Comparison of ENCODE assay signal across 1 fruit fly cellular context in genomic region chr3L:4380231-4380645, dm6.
A peak's percentile ranks its signal among the peaks of the same experiment; 100 is the strongest.
TF ChIP-seq lines count a peak whose summit lies in the region.

Gene DopEcR (minus strand): TSS chr3L:4380387.

TF ChIP-seq in whole organism, embryonic, 481 proteins besides CTCF, POLR2A, EP300 and RAD21 (continued from another document and continues in another):
- TF ChIP-seq CG9932 (GFP tag; IDR thresholded peaks at IDR 0.05; lab: Robert Waterston, UW) (peak; percentile 9; the same call in 1 of the 2 replicates), CkIIα-i1 (GFP tag; IDR thresholded peaks at IDR 0.05; lab: Robert Waterston, UW) (no peak), CG6813 (GFP tag; optimal IDR thresholded peaks at IDR 0.05; lab: Kevin White, UChicago) (peak; percentile 22), fru (optimal IDR thresholded peaks at IDR 0.05; lab: Kevin White, UChicago) (no peak), ase (GFP tag; IDR thresholded peaks at IDR 0.05; lab: Robert Waterston, UW) (no peak), CG11247 (GFP tag; IDR thresholded peaks at IDR 0.05; lab: Robert Waterston, UW) (no peak), Tbp (GFP tag; optimal IDR thresholded peaks at IDR 0.05; lab: Kevin White, UChicago) (no peak), Hr3 (GFP tag; optimal IDR thresholded peaks at IDR 0.05; lab: Kevin White, UChicago) (no peak), CG3995 (GFP tag; optimal IDR thresholded peaks at IDR 0.05; lab: Kevin White, UChicago) (no peak), unc-4 (GFP tag; IDR thresholded peaks at IDR 0.05; lab: Robert Waterston, UW; ENCODE audit: partially characterized antibody) (no peak), Ets97D (GFP tag; optimal IDR thresholded peaks at IDR 0.05; lab: Kevin White, UChicago) (peak; percentile 61), stwl (tag; optimal IDR thresholded peaks at IDR 0.05; lab: Kevin White, UChicago) (no peak), dmrt11E (tag; optimal IDR thresholded peaks at IDR 0.05; lab: Kevin White, UChicago) (no peak), CG4854 (GFP tag; optimal IDR thresholded peaks at IDR 0.05; lab: Kevin White, UChicago) (no peak), tup (GFP tag; optimal IDR thresholded peaks at IDR 0.05; lab: Kevin White, UChicago) (no peak), sob (GFP tag; IDR thresholded peaks at IDR 0.05; lab: Robert Waterston, UW) (no peak; the same call in 1 of the 2 replicates), bbx (GFP tag; IDR thresholded peaks at IDR 0.05; lab: Robert Waterston, UW; ENCODE audit: partially characterized antibody) (peak; percentile 44; the same call in 1 of the 2 replicates), CG10147 (GFP tag; optimal IDR thresholded peaks at IDR 0.05; lab: Kevin White, UChicago) (peak; percentile 33), Dip2 (GFP tag; IDR thresholded peaks at IDR 0.05; lab: Robert Waterston, UW) (no peak), Gug (GFP tag; IDR thresholded peaks at IDR 0.05; lab: Robert Waterston, UW) (no peak), Pdp1 (GFP tag; optimal IDR thresholded peaks at IDR 0.05; lab: Kevin White, UChicago) (no peak), CG5953 (GFP tag; IDR thresholded peaks at IDR 0.05; lab: Robert Waterston, UW) (no peak), Six4 (GFP tag; optimal IDR thresholded peaks at IDR 0.05; lab: Kevin White, UChicago) (no peak), BtbVII (GFP tag; optimal IDR thresholded peaks at IDR 0.05; lab: Kevin White, UChicago) (peak; percentile 38), trem (tag; optimal IDR thresholded peaks at IDR 0.05; lab: Kevin White, UChicago) (peak; percentile 23), CG10431 (GFP tag; optimal IDR thresholded peaks at IDR 0.05; lab: Kevin White, UChicago) (peak; percentile 24), CG34224 (GFP tag; IDR thresholded peaks at IDR 0.05; lab: Robert Waterston, UW; ENCODE audit: partially characterized antibody) (no peak), esg (GFP tag; conservative IDR thresholded peaks at IDR 0.05; lab: Robert Waterston, UW) (no peak), CG1529 (GFP tag; optimal IDR thresholded peaks at IDR 0.05; lab: Kevin White, UChicago) (peak; percentile 9), tgo (GFP tag; IDR thresholded peaks at IDR 0.05; lab: Robert Waterston, UW) (no peak), HLHmδ (GFP tag; optimal IDR thresholded peaks at IDR 0.05; lab: Kevin White, UChicago) (peak; percentile 24), Side (GFP tag; optimal IDR thresholded peaks at IDR 0.05; lab: Kevin White, UChicago) (no peak), lilli (GFP tag; optimal IDR thresholded peaks at IDR 0.05; lab: Kevin White, UChicago) (no peak), CG1603 (tag; optimal IDR thresholded peaks at IDR 0.05; lab: Kevin White, UChicago) (peak; percentile 19), CG11456 (GFP tag; IDR thresholded peaks at IDR 0.05; lab: Robert Waterston, UW) (no peak), Rfx (GFP tag; IDR thresholded peaks at IDR 0.05; lab: Robert Waterston, UW) (peak; percentile 42), CG1647 (GFP tag; optimal IDR thresholded peaks at IDR 0.05; lab: Kevin White, UChicago) (no peak), sens-2 (GFP tag; IDR thresholded peaks at IDR 0.05; lab: Robert Waterston, UW) (0 out of 2 replicates have a peak, but pooled peaks have one; percentile 13), Ssrp (tag; optimal IDR thresholded peaks at IDR 0.05; lab: Kevin White, UChicago) (no peak), CG14667 (GFP tag; IDR thresholded peaks at IDR 0.05; lab: Robert Waterston, UW) (no peak), abd-A (tag; optimal IDR thresholded peaks at IDR 0.05; lab: Kevin White, UChicago) (no peak), amos (GFP tag; IDR thresholded peaks at IDR 0.05; lab: Robert Waterston, UW; ENCODE audit: partially characterized antibody) (no peak), Poxn (GFP tag; IDR thresholded peaks at IDR 0.05; lab: Robert Waterston, UW) (no peak), CG4424 (GFP tag; optimal IDR thresholded peaks at IDR 0.05; lab: Kevin White, UChicago) (no peak), Atf-2 (GFP tag; optimal IDR thresholded peaks at IDR 0.05; lab: Kevin White, UChicago) (no peak), MTF-1 (GFP tag; optimal IDR thresholded peaks at IDR 0.05; lab: Kevin White, UChicago; ENCODE audit: borderline replicate concordance) (peak; percentile 51), dmrt99B (tag; optimal IDR thresholded peaks at IDR 0.05; lab: Kevin White, UChicago) (peak; percentile 22), zen (tag; optimal IDR thresholded peaks at IDR 0.05; lab: Kevin White, UChicago) (no peak), gem (tag; optimal IDR thresholded peaks at IDR 0.05; lab: Kevin White, UChicago) (no peak), CG15514 (GFP tag; optimal IDR thresholded peaks at IDR 0.05; lab: Kevin White, UChicago) (peak; percentile 31), CrebB (tag; optimal IDR thresholded peaks at IDR 0.05; lab: Kevin White, UChicago) (no peak), CG15269 (tag; optimal IDR thresholded peaks at IDR 0.05; lab: Kevin White, UChicago) (no peak), gsb (GFP tag; IDR thresholded peaks at IDR 0.05; lab: Robert Waterston, UW) (no peak), salm (tag; optimal IDR thresholded peaks at IDR 0.05; lab: Kevin White, UChicago) (peak; percentile 25), stc (GFP tag; IDR thresholded peaks at IDR 0.05; lab: Robert Waterston, UW) (peak; percentile 22; the same call in 1 of the 2 replicates), Hsf (GFP tag; optimal IDR thresholded peaks at IDR 0.05; lab: Kevin White, UChicago) (no peak), nerfin-2 (GFP tag; IDR thresholded peaks at IDR 0.05; lab: Robert Waterston, UW; ENCODE audit: partially characterized antibody) (no peak), CG9609 (GFP tag; optimal IDR thresholded peaks at IDR 0.05; lab: Kevin White, UChicago) (no peak), fd3F (GFP tag; optimal IDR thresholded peaks at IDR 0.05; lab: Kevin White, UChicago) (no peak), CG17612 (GFP tag; IDR thresholded peaks at IDR 0.05; lab: Robert Waterston, UW) (no peak), wek (GFP tag; optimal IDR thresholded peaks at IDR 0.05; lab: Kevin White, UChicago) (peak; percentile 42), tio (GFP tag; optimal IDR thresholded peaks at IDR 0.05; lab: Kevin White, UChicago) (no peak), jumu (GFP tag; optimal IDR thresholded peaks at IDR 0.05; lab: Kevin White, UChicago) (no peak), Trl (optimal IDR thresholded peaks at IDR 0.05; lab: Kevin White, UChicago) (peak; percentile 84 to 90), Trl (GFP tag; optimal IDR thresholded peaks at IDR 0.05; lab: Kevin White, UChicago) (peak; percentile 59), Lpt (GFP tag; optimal IDR thresholded peaks at IDR 0.05; lab: Kevin White, UChicago) (no peak), bigmax (GFP tag; optimal IDR thresholded peaks at IDR 0.05; lab: Kevin White, UChicago) (no peak), CG2202 (tag; optimal IDR thresholded peaks at IDR 0.05; lab: Kevin White, UChicago) (no peak), CG4360 (GFP tag; IDR thresholded peaks at IDR 0.05; lab: Robert Waterston, UW) (peak; percentile 84), CG10979 (tag; optimal IDR thresholded peaks at IDR 0.05; lab: Kevin White, UChicago) (no peak), Lhr (GFP tag; optimal IDR thresholded peaks at IDR 0.05; lab: Kevin White, UChicago) (peak; percentile 34), crp (GFP tag; optimal IDR thresholded peaks at IDR 0.05; lab: Kevin White, UChicago) (no peak), CG12236 (GFP tag; optimal IDR thresholded peaks at IDR 0.05; lab: Kevin White, UChicago) (no peak), rib (GFP tag; IDR thresholded peaks at IDR 0.05; lab: Robert Waterston, UW) (no peak), Jarid2 (GFP tag; optimal IDR thresholded peaks at IDR 0.05; lab: Kevin White, UChicago) (peak; percentile 91), CG6654 (GFP tag; optimal IDR thresholded peaks at IDR 0.05; lab: Kevin White, UChicago) (no peak), CG12299 (tag; optimal IDR thresholded peaks at IDR 0.05; lab: Kevin White, UChicago) (no peak), CG8290 (GFP tag; optimal IDR thresholded peaks at IDR 0.05; lab: Kevin White, UChicago) (no peak), CG8290 (tag; optimal IDR thresholded peaks at IDR 0.05; lab: Kevin White, UChicago) (peak in 1 of 2 experiments; percentile 22), crol (GFP tag; IDR thresholded peaks at IDR 0.05; lab: Robert Waterston, UW) (peak; percentile 39; the same call in 1 of the 2 replicates), CG17361 (GFP tag; IDR thresholded peaks at IDR 0.05; lab: Robert Waterston, UW) (no peak), Nf-YA (GFP tag; IDR thresholded peaks at IDR 0.05; lab: Robert Waterston, UW) (no peak), Mes4 (GFP tag; optimal IDR thresholded peaks at IDR 0.05; lab: Kevin White, UChicago) (no peak), ERR (GFP tag; optimal IDR thresholded peaks at IDR 0.05; lab: Kevin White, UChicago) (no peak), CG15011 (GFP tag; optimal IDR thresholded peaks at IDR 0.05; lab: Kevin White, UChicago) (no peak), CG18599 (GFP tag; optimal IDR thresholded peaks at IDR 0.05; lab: Kevin White, UChicago) (peak; percentile 40), Spps (tag; optimal IDR thresholded peaks at IDR 0.05; lab: Kevin White, UChicago) (no peak), pros (GFP tag; optimal IDR thresholded peaks at IDR 0.05; lab: Kevin White, UChicago) (no peak), CG31365 (tag; optimal IDR thresholded peaks at IDR 0.05; lab: Kevin White, UChicago) (no peak), CG7556 (GFP tag; optimal IDR thresholded peaks at IDR 0.05; lab: Kevin White, UChicago) (no peak), CG7963 (GFP tag; IDR thresholded peaks at IDR 0.05; lab: Robert Waterston, UW; ENCODE audit: partially characterized antibody) (no peak), CG11696 (GFP tag; IDR thresholded peaks at IDR 0.05; lab: Robert Waterston, UW) (no peak), B-H1 (GFP tag; IDR thresholded peaks at IDR 0.05; lab: Robert Waterston, UW) (no peak), bsh (GFP tag; optimal IDR thresholded peaks at IDR 0.05; lab: Kevin White, UChicago) (no peak), repo (GFP tag; optimal IDR thresholded peaks at IDR 0.05; lab: Kevin White, UChicago) (peak; percentile 10), CG12744 (GFP tag; optimal IDR thresholded peaks at IDR 0.05; lab: Kevin White, UChicago) (no peak), CG17186 (GFP tag; optimal IDR thresholded peaks at IDR 0.05; lab: Kevin White, UChicago) (no peak), CHES-1-like (GFP tag; optimal IDR thresholded peaks at IDR 0.05; lab: Kevin White, UChicago) (no peak), tll (GFP tag; optimal IDR thresholded peaks at IDR 0.05; lab: Kevin White, UChicago) (no peak), crc (GFP tag; optimal IDR thresholded peaks at IDR 0.05; lab: Kevin White, UChicago) (no peak), peb (GFP tag; IDR thresholded peaks at IDR 0.05; lab: Robert Waterston, UW) (no peak), mirr (GFP tag; optimal IDR thresholded peaks at IDR 0.05; lab: Kevin White, UChicago) (peak; percentile 8), CG6765 (GFP tag; optimal IDR thresholded peaks at IDR 0.05; lab: Kevin White, UChicago) (peak; percentile 64), nerfin-1 (tag; optimal IDR thresholded peaks at IDR 0.05; lab: Kevin White, UChicago) (peak; percentile 60), phol (tag; optimal IDR thresholded peaks at IDR 0.05; lab: Kevin White, UChicago) (no peak), CG11093 (GFP tag; IDR thresholded peaks at IDR 0.05; lab: Robert Waterston, UW) (no peak), Dek (tag; optimal IDR thresholded peaks at IDR 0.05; lab: Kevin White, UChicago) (no peak), chm (GFP tag; IDR thresholded peaks at IDR 0.05; lab: Robert Waterston, UW) (no peak), CG9727 (GFP tag; optimal IDR thresholded peaks at IDR 0.05; lab: Kevin White, UChicago) (no peak), ac (GFP tag; optimal IDR thresholded peaks at IDR 0.05; lab: Kevin White, UChicago) (no peak), Vsx1 (GFP tag; optimal IDR thresholded peaks at IDR 0.05; lab: Kevin White, UChicago) (no peak), vnd (GFP tag; IDR thresholded peaks at IDR 0.05; lab: Robert Waterston, UW; ENCODE audit: partially characterized antibody) (no peak), CG6689 (GFP tag; IDR thresholded peaks at IDR 0.05; lab: Robert Waterston, UW) (no peak), CG7271 (tag; optimal IDR thresholded peaks at IDR 0.05; lab: Kevin White, UChicago) (no peak), CG3838 (GFP tag; optimal IDR thresholded peaks at IDR 0.05; lab: Kevin White, UChicago) (no peak), Awh (GFP tag; IDR thresholded peaks at IDR 0.05; lab: Robert Waterston, UW) (no peak; the same call in 1 of the 2 replicates), CG3847 (GFP tag; IDR thresholded peaks at IDR 0.05; lab: Robert Waterston, UW) (no peak), CG8359 (GFP tag; optimal IDR thresholded peaks at IDR 0.05; lab: Kevin White, UChicago; ENCODE audit: borderline replicate concordance) (no peak), CG1233 (GFP tag; optimal IDR thresholded peaks at IDR 0.05; lab: Kevin White, UChicago) (no peak), CG14860 (GFP tag; IDR thresholded peaks at IDR 0.05; lab: Robert Waterston, UW; ENCODE audit: partially characterized antibody) (no peak), CG7745 (tag; optimal IDR thresholded peaks at IDR 0.05; lab: Kevin White, UChicago) (no peak), Ada2b (GFP tag; IDR thresholded peaks at IDR 0.05; lab: Robert Waterston, UW) (no peak), CG9437 (GFP tag; optimal IDR thresholded peaks at IDR 0.05; lab: Kevin White, UChicago) (no peak), CG15601 (tag; optimal IDR thresholded peaks at IDR 0.05; lab: Kevin White, UChicago) (peak; percentile 18), ind (GFP tag; optimal IDR thresholded peaks at IDR 0.05; lab: Kevin White, UChicago) (no peak), CG5180 (GFP tag; optimal IDR thresholded peaks at IDR 0.05; lab: Kevin White, UChicago) (peak; percentile 48), fd102C (GFP tag; optimal IDR thresholded peaks at IDR 0.05; lab: Kevin White, UChicago) (no peak), CG17359 (tag; optimal IDR thresholded peaks at IDR 0.05; lab: Kevin White, UChicago) (peak; percentile 53), CG13287 (GFP tag; IDR thresholded peaks at IDR 0.05; lab: Robert Waterston, UW; ENCODE audit: partially characterized antibody) (peak; percentile 31; the same call in 1 of the 2 replicates), CG9215 (GFP tag; IDR thresholded peaks at IDR 0.05; lab: Robert Waterston, UW) (no peak), kah (GFP tag; optimal IDR thresholded peaks at IDR 0.05; lab: Kevin White, UChicago) (peak; percentile 15), CG10321 (GFP tag; IDR thresholded peaks at IDR 0.05; lab: Robert Waterston, UW) (no peak), ci (GFP tag; IDR thresholded peaks at IDR 0.05; lab: Robert Waterston, UW) (peak; percentile 72), CG11398 (GFP tag; optimal IDR thresholded peaks at IDR 0.05; lab: Kevin White, UChicago) (no peak), Dfd (GFP tag; optimal IDR thresholded peaks at IDR 0.05; lab: Kevin White, UChicago) (no peak)
